Fruit fly (Drosophila melanogaster) whole organism, embryonic: Measurements from ENCODE around the gene Cyfip.

ENCODE experiments used
- Abd-B ChIP-seq: fragments of 200-800 bp; sonication (Bioruptor generic); optimal IDR thresholded peaks from 2 replicates; lab custom pipeline; 2018; ENCODE audit warnings: missing biosample characterization, mild to moderate bottlenecking, missing genetic modification characterization, moderate library complexity
- Atf-2 ChIP-seq: fragments of 200-800 bp; sonication (Bioruptor generic); optimal IDR thresholded peaks from 2 replicates; lab custom pipeline; 2016; ENCODE audit warnings: missing biosample characterization, missing genetic modification characterization
- CG10274 ChIP-seq: fragments of 200-800 bp; sonication (Bioruptor generic); optimal IDR thresholded peaks from 3 replicates; lab custom pipeline; 2017; ENCODE audit warnings: missing biosample characterization, mild to moderate bottlenecking, missing genetic modification characterization
- CG10543 ChIP-seq: fragments of 200-800 bp; sonication (Bioruptor generic); optimal IDR thresholded peaks from 3 replicates; lab custom pipeline; 2017; ENCODE audit warnings: missing biosample characterization, mild to moderate bottlenecking, missing genetic modification characterization, moderate library complexity
- CG11093 ChIP-seq: fragments of 200-800 bp; sonication (Bioruptor generic); IDR thresholded peaks from 3 replicates; pipeline ENCODE4 v1.3.6; 2022; ENCODE audit warnings: missing biosample characterization, missing genetic modification characterization
- CG14667 ChIP-seq: fragments of 200-800 bp; sonication (Bioruptor generic); IDR thresholded peaks from 2 replicates; pipeline ENCODE4 v1.3.6; 2022; ENCODE audit warnings: missing biosample characterization, missing genetic modification characterization
- CG17328 ChIP-seq: fragments of 200-800 bp; sonication (Bioruptor generic); IDR thresholded peaks from 2 replicates; pipeline ENCODE4 v1.3.6; 2022; ENCODE audit warnings: missing biosample characterization, missing genetic modification characterization
- CG18262 ChIP-seq: fragments of 200-800 bp; optimal IDR thresholded peaks from 3 replicates; lab custom pipeline; 2019; ENCODE audit warnings: missing biosample characterization, mild to moderate bottlenecking, missing genetic modification characterization, moderate library complexity
- CG2116 ChIP-seq: fragments of 200-800 bp; sonication (Bioruptor generic); optimal IDR thresholded peaks from 3 replicates; lab custom pipeline; 2018; ENCODE audit warnings: missing biosample characterization, mild to moderate bottlenecking, missing genetic modification characterization
- CG2712 ChIP-seq: fragments of 200-800 bp; optimal IDR thresholded peaks from 3 replicates; lab custom pipeline; 2019; ENCODE audit warnings: missing biosample characterization, mild to moderate bottlenecking, missing genetic modification characterization, moderate library complexity
- CG3065 ChIP-seq: fragments of 200-800 bp; sonication (Bioruptor generic); optimal IDR thresholded peaks from 2 replicates; lab custom pipeline; 2016; ENCODE audit warnings: missing biosample characterization, missing genetic modification characterization
- CG32767 ChIP-seq: fragments of 200-800 bp; sonication (Bioruptor generic); IDR thresholded peaks from 2 replicates; pipeline ENCODE4 v1.3.6; 2022; ENCODE audit warnings: missing biosample characterization, missing genetic modification characterization
- CG34376 ChIP-seq: fragments of 200-800 bp; sonication (Bioruptor generic); optimal IDR thresholded peaks from 2 replicates; lab custom pipeline; 2018; ENCODE audit warnings: missing biosample characterization, mild to moderate bottlenecking, missing genetic modification characterization
- CG42726 ChIP-seq: fragments of 200-800 bp; sonication (Bioruptor generic); IDR thresholded peaks from 2 replicates; pipeline ENCODE4 v1.3.6; 2022; ENCODE audit warnings: missing biosample characterization, missing genetic modification characterization; ENCODE audit not compliant: partially characterized antibody
- CG4707 ChIP-seq: fragments of 200-800 bp; sonication (Bioruptor generic); optimal IDR thresholded peaks from 2 replicates; lab custom pipeline; 2018; ENCODE audit warnings: missing biosample characterization, mild to moderate bottlenecking, missing genetic modification characterization, moderate library complexity
- CG6791 ChIP-seq: fragments of 200-800 bp; sonication (Bioruptor generic); IDR thresholded peaks from 3 replicates; pipeline ENCODE4 v1.3.6; 2022; ENCODE audit warnings: missing biosample characterization, missing genetic modification characterization; ENCODE audit not compliant: partially characterized antibody
- CG7928 ChIP-seq: fragments of 200-800 bp; sonication (Bioruptor generic); optimal IDR thresholded peaks from 2 replicates; lab custom pipeline; 2017; ENCODE audit warnings: missing biosample characterization, mild to moderate bottlenecking, missing genetic modification characterization
- CG9727 ChIP-seq: fragments of 200-800 bp; sonication (Bioruptor generic); optimal IDR thresholded peaks from 3 replicates; lab custom pipeline; 2017; ENCODE audit warnings: missing biosample characterization, mild to moderate bottlenecking, missing genetic modification characterization
- CTCF ChIP-seq: fragments of 200-800 bp; sonication (Bioruptor generic); optimal IDR thresholded peaks from 2 replicates; lab custom pipeline; 2017; ENCODE audit warnings: missing biosample characterization, mild to moderate bottlenecking, missing genetic modification characterization, moderate library complexity
- Dbx ChIP-seq: fragments of 200-800 bp; sonication (Bioruptor generic); IDR thresholded peaks from 3 replicates; pipeline ENCODE4 v1.3.6; 2022; ENCODE audit warnings: missing biosample characterization, missing genetic modification characterization
- Dp ChIP-seq: fragments of 200-800 bp; sonication (Bioruptor generic); optimal IDR thresholded peaks from 2 replicates; lab custom pipeline; 2018; ENCODE audit warnings: missing biosample characterization, mild to moderate bottlenecking, missing genetic modification characterization, moderate library complexity
- H15 ChIP-seq: fragments of 200-800 bp; sonication (Bioruptor generic); IDR thresholded peaks from 3 replicates; pipeline ENCODE4 v1.3.6; 2022; ENCODE audit warnings: missing biosample characterization, missing genetic modification characterization
- H2.0 ChIP-seq: fragments of 200-800 bp; sonication (Bioruptor generic); IDR thresholded peaks from 2 replicates; pipeline ENCODE4 v1.3.6; 2022; ENCODE audit warnings: missing biosample characterization, missing genetic modification characterization
- HLH54F ChIP-seq: fragments of 200-800 bp; sonication (Bioruptor generic); optimal IDR thresholded peaks from 3 replicates; lab custom pipeline; 2016; ENCODE audit warnings: missing biosample characterization, missing genetic modification characterization
- Hand ChIP-seq: fragments of 200-800 bp; sonication (Bioruptor generic); optimal IDR thresholded peaks from 2 replicates; lab custom pipeline; 2017; ENCODE audit warnings: mild to moderate bottlenecking, missing biosample characterization, missing genetic modification reagents, missing genetic modification characterization
- Hmr ChIP-seq: fragments of 200-800 bp; sonication (Bioruptor generic); optimal IDR thresholded peaks from 3 replicates; lab custom pipeline; 2017; ENCODE audit warnings: mild to moderate bottlenecking, missing biosample characterization, missing genetic modification reagents, missing genetic modification characterization
- Hr3 ChIP-seq: fragments of 200-800 bp; sonication (Bioruptor generic); optimal IDR thresholded peaks from 3 replicates; lab custom pipeline; 2016; ENCODE audit warnings: missing biosample characterization, missing genetic modification characterization
- Hr39 ChIP-seq: fragments of >200 bp; optimal IDR thresholded peaks from 2 replicates; lab custom pipeline; 2017
- Lim3 ChIP-seq: fragments of 200-800 bp; sonication (Bioruptor generic); IDR thresholded peaks from 2 replicates; pipeline ENCODE4 v1.3.6; 2022; ENCODE audit warnings: missing biosample characterization, missing genetic modification characterization
- MTF-1 ChIP-seq: fragments of 200-800 bp; sonication (Bioruptor generic); optimal IDR thresholded peaks from 2 replicates; lab custom pipeline; 2018; ENCODE audit warnings: missing biosample characterization, mild to moderate bottlenecking, missing genetic modification characterization, borderline replicate concordance
- Med ChIP-seq: fragments of 200-800 bp; sonication (Bioruptor generic); peaks from one replicate; lab custom pipeline; 2016; ENCODE audit warnings: missing biosample characterization, missing genetic modification characterization, mild to moderate bottlenecking, inconsistent platforms, moderate library complexity
- Pdp1 ChIP-seq, 2 experiments: fragments of 200-800 bp; sonication (Bioruptor generic); optimal IDR thresholded peaks; 3 replicates each; lab custom pipeline; 2016; ENCODE audit warnings: missing biosample characterization in 2 of 2, missing genetic modification characterization in 2 of 2, mild to moderate bottlenecking in 1 of 2, moderate library complexity in 1 of 2
- Stat92E ChIP-seq, 3 experiments: fragments of >200 bp in 2 of 3; fragments of 200-800 bp in 1 of 3; sonication (Bioruptor generic) in 1 of 3; optimal IDR thresholded peaks; 2 replicates each; lab custom pipeline; 2017 to 2019; ENCODE audit warnings: missing biosample characterization in 3 of 3, missing genetic modification characterization in 3 of 3, mild to moderate bottlenecking in 1 of 3, moderate library complexity in 1 of 3
- ac ChIP-seq: fragments of 200-800 bp; sonication (Bioruptor generic); optimal IDR thresholded peaks from 3 replicates; lab custom pipeline; 2017; ENCODE audit warnings: missing biosample characterization, mild to moderate bottlenecking, missing genetic modification characterization
- amos ChIP-seq: fragments of 200-800 bp; sonication (Bioruptor generic); IDR thresholded peaks from 2 replicates; pipeline ENCODE4 v1.3.6; 2022; ENCODE audit warnings: missing biosample characterization, missing genetic modification characterization; ENCODE audit not compliant: partially characterized antibody
- ap ChIP-seq: fragments of 200-800 bp; sonication (Bioruptor generic); IDR thresholded peaks from 2 replicates; pipeline ENCODE4 v1.3.6; 2022; ENCODE audit warnings: missing biosample characterization, missing genetic modification characterization
- bcd ChIP-seq: fragments of 200-800 bp; sonication (Bioruptor generic); optimal IDR thresholded peaks from 2 replicates; lab custom pipeline; 2017; ENCODE audit warnings: missing biosample characterization, mild to moderate bottlenecking, missing genetic modification characterization
- cg ChIP-seq: fragments of 200-800 bp; sonication (Bioruptor generic); optimal IDR thresholded peaks from 3 replicates; lab custom pipeline; 2019; ENCODE audit warnings: missing biosample characterization, mild to moderate bottlenecking, missing genetic modification characterization, moderate library complexity
- gcm ChIP-seq: fragments of 200-800 bp; sonication (Bioruptor generic); optimal IDR thresholded peaks from 2 replicates; lab custom pipeline; 2019; ENCODE audit warnings: missing biosample characterization, mild to moderate bottlenecking, missing genetic modification characterization, moderate library complexity
- h ChIP-seq: fragments of >200 bp; optimal IDR thresholded peaks from 2 replicates; lab custom pipeline; 2017
- nerfin-1 ChIP-seq: fragments of 200-800 bp; sonication (Bioruptor generic); optimal IDR thresholded peaks from 3 replicates; lab custom pipeline; 2019; ENCODE audit warnings: missing biosample characterization, mild to moderate bottlenecking, missing genetic modification characterization, moderate library complexity
- nerfin-2 ChIP-seq: fragments of 200-800 bp; sonication (Bioruptor generic); IDR thresholded peaks from 2 replicates; pipeline ENCODE4 v1.3.6; 2022; ENCODE audit warnings: missing biosample characterization, missing genetic modification characterization; ENCODE audit not compliant: partially characterized antibody
- pan ChIP-seq, 4 experiments: fragments of >200 bp in 3 of 4; fragments of 200-800 bp in 1 of 4; sonication (Bioruptor generic) in 1 of 4; optimal IDR thresholded peaks in 3 of 4; IDR thresholded peaks in 1 of 4; 2 replicates each; pipeline versions ENCODE4 v1.3.6 to Lab custom; 2017 to 2022; ENCODE audit warnings: missing biosample characterization in 2 of 4, missing genetic modification characterization in 2 of 4, mixed read lengths in 1 of 4
- repo ChIP-seq: fragments of 200-800 bp; sonication (Bioruptor generic); optimal IDR thresholded peaks from 2 replicates; lab custom pipeline; 2016; ENCODE audit warnings: missing biosample characterization, missing genetic modification characterization
- row ChIP-seq: fragments of 200-800 bp; sonication (Bioruptor generic); IDR thresholded peaks from 3 replicates; pipeline ENCODE4 v1.3.6; 2022; ENCODE audit warnings: missing biosample characterization, missing genetic modification characterization
- sd ChIP-seq: fragments of 200-800 bp; sonication (Bioruptor generic); optimal IDR thresholded peaks from 3 replicates; lab custom pipeline; 2018; ENCODE audit warnings: missing biosample characterization, mild to moderate bottlenecking, missing genetic modification characterization, moderate library complexity
- sens ChIP-seq: fragments of 200-800 bp; sonication (Bioruptor generic); peaks from one replicate; lab custom pipeline; 2016; ENCODE audit warnings: missing biosample characterization, missing genetic modification characterization
- sob ChIP-seq: fragments of 200-800 bp; sonication (Bioruptor generic); IDR thresholded peaks from 2 replicates; pipeline ENCODE4 v1.3.6; 2022; ENCODE audit warnings: missing biosample characterization, missing genetic modification characterization
- wdn ChIP-seq: fragments of 200-800 bp; sonication (Bioruptor generic); IDR thresholded peaks from 2 replicates; pipeline ENCODE4 v1.3.6; 2022; ENCODE audit warnings: missing biosample characterization, missing genetic modification characterization
- z ChIP-seq: fragments of 200-800 bp; sonication (Bioruptor generic); IDR thresholded peaks from 3 replicates; pipeline ENCODE4 v1.3.6; 2022; ENCODE audit warnings: missing biosample characterization, missing genetic modification characterization
- zen ChIP-seq: fragments of 200-800 bp; sonication (Bioruptor generic); optimal IDR thresholded peaks from 3 replicates; lab custom pipeline; 2018; ENCODE audit warnings: missing biosample characterization, mild to moderate bottlenecking, missing genetic modification characterization, moderate library complexity
- zfh1 ChIP-seq: fragments of 200-800 bp; sonication (Bioruptor generic); IDR thresholded peaks from 3 replicates; pipeline ENCODE4 v1.3.6; 2022; ENCODE audit warnings: missing biosample characterization, missing genetic modification characterization

Cyfip gene

dm6 chr3R:15305246-15305645, 27.8 kb upstream of the Cyfip start (continued):
- TF ChIP-seq CG17328 (GFP tag; lab: Robert Waterston, UW), result peak; percentile 37; the same call in 1 of the 2 replicates
- TF ChIP-seq CG9727, result no peak
- no peak for TF ChIP-seq Lim3 (GFP tag; lab: Robert Waterston, UW)
- TF ChIP-seq Atf-2 (GFP tag; lab: Kevin White, UChicago), result no peak
- no peak for TF ChIP-seq nerfin-1
- no peak for TF ChIP-seq Hmr
- no peak for TF ChIP-seq pan (optimal IDR thresholded peaks at IDR 0.05; lab: Kevin White, UChicago)
- TF ChIP-seq pan (GFP tag; optimal IDR thresholded peaks at IDR 0.05 in 1 of 2, IDR thresholded peaks at IDR 0.05 in 1 of 2), result no peak
- TF ChIP-seq CG10543 (GFP tag; lab: Kevin White, UChicago), result peak; percentile 6
- TF ChIP-seq Dbx (GFP tag; lab: Robert Waterston, UW), result 0 out of 3 replicates have a peak, but pooled peaks have one; percentile 6
- TF ChIP-seq ac (GFP tag; lab: Kevin White, UChicago), result no peak
- no peak for TF ChIP-seq CG14667 (GFP tag; lab: Robert Waterston, UW)
- no peak for TF ChIP-seq zen
- TF ChIP-seq bcd, result no peak
- TF ChIP-seq row, result no peak
- TF ChIP-seq CG34376 (GFP tag; lab: Kevin White, UChicago), result no peak
- TF ChIP-seq nerfin-2 (GFP tag; lab: Robert Waterston, UW), result no peak
- no peak for TF ChIP-seq Hr3 (GFP tag; lab: Kevin White, UChicago)
- no peak for TF ChIP-seq gcm (GFP tag; lab: Kevin White, UChicago)
- no peak for TF ChIP-seq MTF-1 (GFP tag; lab: Kevin White, UChicago)
- no peak for TF ChIP-seq CTCF
- no peak; the same call in 1 of the 2 replicates for TF ChIP-seq sob (GFP tag; lab: Robert Waterston, UW)
- peak; percentile 23; the same call in 1 of the 2 replicates for TF ChIP-seq CG42726 (GFP tag; lab: Robert Waterston, UW)
- no peak for TF ChIP-seq CG6791
- TF ChIP-seq CG2116 (GFP tag; lab: Kevin White, UChicago), result no peak
- no peak for TF ChIP-seq Dp (GFP tag; lab: Kevin White, UChicago)
- TF ChIP-seq wdn (GFP tag; lab: Robert Waterston, UW), result no peak
- no peak for TF ChIP-seq CG3065 (GFP tag; lab: Kevin White, UChicago)
- TF ChIP-seq Stat92E (GFP tag; optimal IDR thresholded peaks at IDR 0.05; lab: Kevin White, UChicago), result no peak
- no peak for TF ChIP-seq CG7928 (GFP tag; lab: Kevin White, UChicago)
- TF ChIP-seq CG2712 (tag; lab: Kevin White, UChicago), result no peak
- TF ChIP-seq Hr39 (lab: Kevin White, UChicago), result peak; percentile 16
- no peak for TF ChIP-seq H15
- TF ChIP-seq amos (GFP tag; lab: Robert Waterston, UW), result no peak
- no peak for TF ChIP-seq repo (GFP tag; lab: Kevin White, UChicago)
- TF ChIP-seq HLH54F (GFP tag; lab: Kevin White, UChicago), result no peak
- no peak for TF ChIP-seq Hand (GFP tag; lab: Kevin White, UChicago)
- no peak for TF ChIP-seq zfh1 (GFP tag; lab: Robert Waterston, UW)
- TF ChIP-seq CG10274 (GFP tag; lab: Kevin White, UChicago), result no peak
- TF ChIP-seq ap (GFP tag; lab: Robert Waterston, UW), result no peak
- TF ChIP-seq Abd-B (GFP tag; lab: Kevin White, UChicago), result no peak

- TF ChIP-seq h, result no peak
- no peak for TF ChIP-seq CG18262 (tag; lab: Kevin White, UChicago)
- TF ChIP-seq CG32767 (GFP tag; lab: Robert Waterston, UW), result 0 out of 2 replicates have a peak, but pooled peaks have one; percentile 15
- TF ChIP-seq CG17328 (GFP tag; lab: Robert Waterston, UW), result no peak
- peak; percentile 82 for TF ChIP-seq sens (GFP tag; lab: Kevin White, UChicago)
- peak; percentile 66 for TF ChIP-seq cg (GFP tag; lab: Kevin White, UChicago)
- TF ChIP-seq z (GFP tag; lab: Robert Waterston, UW), result 0 out of 3 replicates have a peak, but pooled peaks have one; percentile 27
- peak in 1 of 2 experiments; percentile 54 for TF ChIP-seq Pdp1 (GFP tag; optimal IDR thresholded peaks at IDR 0.05; lab: Kevin White, UChicago)
- no peak for TF ChIP-seq CG4707 (GFP tag; lab: Kevin White, UChicago)
- TF ChIP-seq CG11093 (GFP tag; lab: Robert Waterston, UW), result no peak
- TF ChIP-seq Med, result peak; percentile 70
- no peak for TF ChIP-seq H2.0 (GFP tag; lab: Robert Waterston, UW)
- TF ChIP-seq sd, result peak; percentile 1
Observed at dm6 chr3R:15309924-15310323, 23.1 kb upstream of the Cyfip start, which contains the start of gene Tm2. Gene Tm2, plus strand, starts transcription at chr3R:15310193.
